Fruit fly (Drosophila melanogaster) whole organism, embryonic: ENCODE measurements around the gene CG33947.

Experiments used
- Antp ChIP-seq: fragments of 200-800 bp; sonication (Bioruptor generic); optimal IDR thresholded peaks from 3 replicates; lab custom pipeline; 2016; ENCODE audit warnings: missing biosample characterization, missing genetic modification characterization
- Atf3 ChIP-seq: fragments of 200-800 bp; sonication (Bioruptor generic); optimal IDR thresholded peaks from 3 replicates; lab custom pipeline; 2016; ENCODE audit warnings: missing biosample characterization, missing genetic modification characterization
- B-H1 ChIP-seq: fragments of 200-800 bp; sonication (Bioruptor generic); IDR thresholded peaks from 3 replicates; pipeline ENCODE4 v1.3.6; 2022; ENCODE audit warnings: missing biosample characterization, missing genetic modification characterization
- CG1024 ChIP-seq: fragments of 200-800 bp; sonication (Bioruptor generic); IDR thresholded peaks from 2 replicates; pipeline ENCODE4 v1.3.6; 2022; ENCODE audit warnings: missing biosample characterization, missing genetic modification characterization
- CG10267 ChIP-seq: fragments of 200-800 bp; sonication (Bioruptor generic); optimal IDR thresholded peaks from 2 replicates; lab custom pipeline; 2018; ENCODE audit warnings: missing biosample characterization, mild to moderate bottlenecking, missing genetic modification characterization, moderate library complexity
- CG10431 ChIP-seq: fragments of 200-800 bp; sonication (Bioruptor generic); optimal IDR thresholded peaks from 3 replicates; lab custom pipeline; 2018; ENCODE audit warnings: missing biosample characterization, mild to moderate bottlenecking, missing genetic modification characterization
- CG10565 ChIP-seq: fragments of 200-800 bp; sonication (Bioruptor generic); optimal IDR thresholded peaks from 3 replicates; lab custom pipeline; 2016; ENCODE audit warnings: missing biosample characterization, mild to moderate bottlenecking, missing genetic modification characterization
- CG11504 ChIP-seq: fragments of 200-800 bp; sonication (Bioruptor generic); optimal IDR thresholded peaks from 3 replicates; lab custom pipeline; 2019; ENCODE audit warnings: missing biosample characterization, mild to moderate bottlenecking, missing genetic modification characterization, moderate library complexity
- CG12155 ChIP-seq: fragments of 200-800 bp; sonication (Bioruptor generic); optimal IDR thresholded peaks from 3 replicates; lab custom pipeline; 2016; ENCODE audit warnings: missing biosample characterization, missing genetic modification characterization
- CG14014 ChIP-seq: fragments of 200-800 bp; sonication (Bioruptor generic); IDR thresholded peaks from 2 replicates; pipeline ENCODE4 v1.3.6; 2022; ENCODE audit warnings: missing biosample characterization, missing genetic modification characterization
- CG17361 ChIP-seq: fragments of 200-800 bp; sonication (Bioruptor generic); IDR thresholded peaks from 3 replicates; pipeline ENCODE4 v1.3.6; 2022; ENCODE audit warnings: missing biosample characterization, missing genetic modification characterization
- CG17612 ChIP-seq: fragments of 200-800 bp; sonication (Bioruptor generic); IDR thresholded peaks from 2 replicates; pipeline ENCODE4 v1.3.6; 2022; ENCODE audit warnings: missing biosample characterization, missing genetic modification characterization
- CG18619 ChIP-seq: fragments of 200-800 bp; sonication (Bioruptor generic); optimal IDR thresholded peaks from 3 replicates; lab custom pipeline; 2017; ENCODE audit warnings: missing biosample characterization, mild to moderate bottlenecking, missing genetic modification characterization
- CG2116 ChIP-seq: fragments of 200-800 bp; sonication (Bioruptor generic); optimal IDR thresholded peaks from 3 replicates; lab custom pipeline; 2018; ENCODE audit warnings: missing biosample characterization, mild to moderate bottlenecking, missing genetic modification characterization
- CG7556 ChIP-seq: fragments of 200-800 bp; sonication (Bioruptor generic); optimal IDR thresholded peaks from 2 replicates; lab custom pipeline; 2017; ENCODE audit warnings: missing biosample characterization, mild to moderate bottlenecking, missing genetic modification characterization
- CG7928 ChIP-seq: fragments of 200-800 bp; sonication (Bioruptor generic); optimal IDR thresholded peaks from 2 replicates; lab custom pipeline; 2017; ENCODE audit warnings: missing biosample characterization, mild to moderate bottlenecking, missing genetic modification characterization
- CG8924 ChIP-seq: fragments of 200-800 bp; optimal IDR thresholded peaks from 3 replicates; lab custom pipeline; 2019; ENCODE audit warnings: missing biosample characterization, mild to moderate bottlenecking, missing genetic modification characterization, moderate library complexity
- CG9727 ChIP-seq: fragments of 200-800 bp; sonication (Bioruptor generic); optimal IDR thresholded peaks from 3 replicates; lab custom pipeline; 2017; ENCODE audit warnings: missing biosample characterization, mild to moderate bottlenecking, missing genetic modification characterization
- CoRest ChIP-seq: fragments of 200-800 bp; sonication (Bioruptor generic); optimal IDR thresholded peaks from 3 replicates; lab custom pipeline; 2018; ENCODE audit warnings: missing biosample characterization, mild to moderate bottlenecking, missing genetic modification characterization, moderate library complexity
- Dad ChIP-seq: fragments of 200-800 bp; sonication (Bioruptor generic); optimal IDR thresholded peaks from 3 replicates; lab custom pipeline; 2016; ENCODE audit warnings: missing biosample characterization, missing genetic modification characterization
- Dip2 ChIP-seq: fragments of 200-800 bp; sonication (Bioruptor generic); IDR thresholded peaks from 2 replicates; pipeline ENCODE4 v1.3.6; 2022; ENCODE audit warnings: missing biosample characterization, missing genetic modification characterization
- Dp ChIP-seq: fragments of 200-800 bp; sonication (Bioruptor generic); optimal IDR thresholded peaks from 2 replicates; lab custom pipeline; 2018; ENCODE audit warnings: missing biosample characterization, mild to moderate bottlenecking, missing genetic modification characterization, moderate library complexity
- HLH3B ChIP-seq: fragments of 200-800 bp; sonication (Bioruptor generic); IDR thresholded peaks from 2 replicates; pipeline ENCODE4 v1.3.6; 2022; ENCODE audit warnings: missing biosample characterization, missing genetic modification characterization
- HmgZ ChIP-seq: fragments of 200-800 bp; sonication (Bioruptor generic); optimal IDR thresholded peaks from 2 replicates; lab custom pipeline; 2018; ENCODE audit warnings: missing biosample characterization, mild to moderate bottlenecking, missing genetic modification characterization
- Hr51 ChIP-seq, 2 experiments: fragments of 200-800 bp; sonication (Bioruptor generic); optimal IDR thresholded peaks; 2 replicates in 1 of 2; 3 replicates in 1 of 2; lab custom pipeline; 2016 to 2018; ENCODE audit warnings: missing biosample characterization in 2 of 2, missing genetic modification characterization in 2 of 2, mild to moderate bottlenecking in 1 of 2, moderate library complexity in 1 of 2
- Kr ChIP-seq: fragments of 200-800 bp; sonication (Bioruptor generic); optimal IDR thresholded peaks from 2 replicates; lab custom pipeline; 2017; ENCODE audit warnings: missing biosample characterization, mild to moderate bottlenecking, missing genetic modification characterization
- Lhr ChIP-seq: fragments of 200-800 bp; sonication (Bioruptor generic); optimal IDR thresholded peaks from 3 replicates; lab custom pipeline; 2017; ENCODE audit warnings: mild to moderate bottlenecking, missing biosample characterization, missing genetic modification reagents, missing genetic modification characterization
- Mad ChIP-seq: fragments of 200-800 bp; sonication (Bioruptor generic); optimal IDR thresholded peaks from 2 replicates; lab custom pipeline; 2016; ENCODE audit warnings: missing biosample characterization, missing genetic modification characterization
- NK7.1 ChIP-seq: fragments of 200-800 bp; sonication (Bioruptor generic); optimal IDR thresholded peaks from 3 replicates; lab custom pipeline; 2016; ENCODE audit warnings: missing biosample characterization, missing genetic modification characterization
- Nf-YB ChIP-seq: fragments of 200-800 bp; sonication (Bioruptor generic); optimal IDR thresholded peaks from 3 replicates; lab custom pipeline; 2019; ENCODE audit warnings: missing biosample characterization, mild to moderate bottlenecking, missing genetic modification characterization, moderate library complexity
- Sin3A ChIP-seq: fragments of >200 bp; optimal IDR thresholded peaks from 2 replicates; lab custom pipeline; 2018
- ab ChIP-seq: fragments of 200-800 bp; sonication (Bioruptor generic); optimal IDR thresholded peaks from 2 replicates; lab custom pipeline; 2016; ENCODE audit warnings: missing biosample characterization, missing genetic modification characterization
- amos ChIP-seq: fragments of 200-800 bp; sonication (Bioruptor generic); IDR thresholded peaks from 2 replicates; pipeline ENCODE4 v1.3.6; 2022; ENCODE audit warnings: missing biosample characterization, missing genetic modification characterization; ENCODE audit not compliant: partially characterized antibody
- bbx ChIP-seq: fragments of 200-800 bp; sonication (Bioruptor generic); IDR thresholded peaks from 2 replicates; pipeline ENCODE4 v1.3.6; 2022; ENCODE audit warnings: missing biosample characterization, missing genetic modification characterization; ENCODE audit not compliant: partially characterized antibody
- chif ChIP-seq, 2 experiments: fragments of 200-800 bp; sonication (Bioruptor generic); optimal IDR thresholded peaks; 3 replicates each; lab custom pipeline; 2016; ENCODE audit warnings: missing biosample characterization in 2 of 2, missing genetic modification characterization in 2 of 2
- gcm ChIP-seq: fragments of 200-800 bp; sonication (Bioruptor generic); optimal IDR thresholded peaks from 2 replicates; lab custom pipeline; 2019; ENCODE audit warnings: missing biosample characterization, mild to moderate bottlenecking, missing genetic modification characterization, moderate library complexity
- her ChIP-seq: fragments of 200-800 bp; sonication (Bioruptor generic); optimal IDR thresholded peaks from 2 replicates; lab custom pipeline; 2016; ENCODE audit warnings: missing biosample characterization, missing genetic modification characterization
- insv ChIP-seq, 2 experiments: fragments of 200-800 bp; sonication (Bioruptor generic); optimal IDR thresholded peaks; 3 replicates each; lab custom pipeline; 2016 to 2018; ENCODE audit warnings: missing biosample characterization in 2 of 2, missing genetic modification characterization in 2 of 2
- jigr1 ChIP-seq: fragments of 200-800 bp; sonication (Bioruptor generic); IDR thresholded peaks from 3 replicates; pipeline ENCODE4 v1.3.6; 2022; ENCODE audit warnings: missing biosample characterization, missing genetic modification characterization
- kah ChIP-seq: fragments of 200-800 bp; sonication (Bioruptor generic); optimal IDR thresholded peaks from 2 replicates; lab custom pipeline; 2018; ENCODE audit warnings: missing biosample characterization, mild to moderate bottlenecking, missing genetic modification characterization
- pb ChIP-seq: fragments of 200-800 bp; sonication (Bioruptor generic); optimal IDR thresholded peaks from 3 replicates; lab custom pipeline; 2016; ENCODE audit warnings: missing biosample characterization, missing genetic modification characterization
- pita ChIP-seq: fragments of 200-800 bp; sonication (Bioruptor generic); optimal IDR thresholded peaks from 2 replicates; lab custom pipeline; 2017; ENCODE audit warnings: missing biosample characterization, mild to moderate bottlenecking, missing genetic modification characterization
- psq ChIP-seq: fragments of 200-800 bp; sonication (Bioruptor generic); optimal IDR thresholded peaks from 2 replicates; lab custom pipeline; 2017; ENCODE audit warnings: missing biosample characterization, missing genetic modification characterization
- ranshi ChIP-seq: fragments of 200-800 bp; sonication (Bioruptor generic); IDR thresholded peaks from 2 replicates; pipeline ENCODE4 v1.3.6; 2022; ENCODE audit warnings: missing biosample characterization, missing genetic modification characterization
- repo ChIP-seq: fragments of 200-800 bp; sonication (Bioruptor generic); optimal IDR thresholded peaks from 2 replicates; lab custom pipeline; 2016; ENCODE audit warnings: missing biosample characterization, missing genetic modification characterization
- seq ChIP-seq: fragments of 200-800 bp; sonication (Bioruptor generic); IDR thresholded peaks from 2 replicates; pipeline ENCODE4 v1.3.6; 2022; ENCODE audit warnings: missing biosample characterization, missing genetic modification characterization
- tna ChIP-seq: fragments of 200-800 bp; sonication (Bioruptor generic); IDR thresholded peaks from 2 replicates; pipeline ENCODE4 v1.3.6; 2022; ENCODE audit warnings: missing biosample characterization, missing genetic modification characterization; ENCODE audit not compliant: partially characterized antibody
- unc-4 ChIP-seq: fragments of 200-800 bp; sonication (Bioruptor generic); IDR thresholded peaks from 2 replicates; pipeline ENCODE4 v1.3.6; 2022; ENCODE audit warnings: missing biosample characterization, missing genetic modification characterization; ENCODE audit not compliant: partially characterized antibody
- zfh2 ChIP-seq: fragments of 200-800 bp; sonication (Bioruptor generic); optimal IDR thresholded peaks from 2 replicates; lab custom pipeline; 2016; ENCODE audit warnings: missing biosample characterization, missing genetic modification characterization

CG33947 gene

dm6 chr3L:11118627-11119395 lies 22.5 kb downstream of the CG33947 start (continued):
- TF ChIP-seq bbx (GFP tag; lab: Robert Waterston, UW) (peak; percentile 26; the same call in 1 of the 2 replicates), Dad (GFP tag; lab: Kevin White, UChicago) (peak; percentile 60), amos (GFP tag; lab: Robert Waterston, UW) (no peak; the same call in 1 of the 2 replicates), Kr (peak; percentile 83), seq (peak; percentile 80), gcm (peak; percentile 66), Dip2 (GFP tag; lab: Robert Waterston, UW) (no peak), CoRest (tag; lab: Kevin White, UChicago) (peak; percentile 46), kah (peak; percentile 58), CG10431 (GFP tag; lab: Kevin White, UChicago) (peak; percentile 86), CG7928 (GFP tag; lab: Kevin White, UChicago) (no peak), CG14014 (GFP tag; lab: Robert Waterston, UW) (peak; percentile 74; the same call in 1 of the 2 replicates), pita (no peak), chif (GFP tag; optimal IDR thresholded peaks at IDR 0.05; lab: Kevin White, UChicago) (peak; percentile 23 to 65), psq (GFP tag; lab: Kevin White, UChicago) (peak; percentile 67), tna (GFP tag; lab: Robert Waterston, UW) (no peak), insv (GFP tag; optimal IDR thresholded peaks at IDR 0.05; lab: Kevin White, UChicago) (peak in 1 of 2 experiments; percentile 78), pb (no peak), Atf3 (GFP tag; lab: Kevin White, UChicago) (peak; percentile 42), HmgZ (tag; lab: Kevin White, UChicago) (peak; percentile 94), her (GFP tag; lab: Kevin White, UChicago) (peak; percentile 1), CG10565 (GFP tag; lab: Kevin White, UChicago) (no peak), CG11504 (tag; lab: Kevin White, UChicago) (peak; percentile 30), unc-4 (GFP tag; lab: Robert Waterston, UW) (0 out of 2 replicates have a peak, but pooled peaks have one; percentile 45), CG2116 (GFP tag; lab: Kevin White, UChicago) (peak; percentile 54), CG10267 (tag; lab: Kevin White, UChicago) (peak; percentile 25), Mad (GFP tag; lab: Kevin White, UChicago) (peak; percentile 7), repo (GFP tag; lab: Kevin White, UChicago) (peak; percentile 49), CG9727 (GFP tag; lab: Kevin White, UChicago) (peak; percentile 77), CG17612 (GFP tag; lab: Robert Waterston, UW) (no peak), ranshi (GFP tag; lab: Robert Waterston, UW) (peak; percentile 31; the same call in 1 of the 2 replicates), B-H1 (GFP tag; lab: Robert Waterston, UW) (no peak), ab (GFP tag; lab: Kevin White, UChicago) (no peak), CG12155 (peak; percentile 61), CG17361 (peak; percentile 64; the same call in 1 of the 3 replicates), Antp (GFP tag; lab: Kevin White, UChicago) (peak; percentile 35), Sin3A (lab: Kevin White, UChicago) (no peak), Dp (GFP tag; lab: Kevin White, UChicago) (no peak), Nf-YB (GFP tag; lab: Kevin White, UChicago) (peak; percentile 67), Lhr (peak; percentile 37), jigr1 (GFP tag; lab: Robert Waterston, UW) (no peak), CG8924 (tag; lab: Kevin White, UChicago) (peak; percentile 86), HLH3B (peak; percentile 33; the same call in 1 of the 2 replicates), CG7556 (GFP tag; lab: Kevin White, UChicago) (peak; percentile 41), CG1024 (GFP tag; lab: Robert Waterston, UW) (peak; percentile 68; the same call in 1 of the 2 replicates), NK7.1 (GFP tag; lab: Kevin White, UChicago) (peak; percentile 40), CG18619 (GFP tag; lab: Kevin White, UChicago) (peak; percentile 76), Hr51 (GFP tag; optimal IDR thresholded peaks at IDR 0.05; lab: Kevin White, UChicago) (peak; percentile 48 to 76), zfh2 (no peak)
